Fruit fly (Drosophila melanogaster): ENCODE measurements around the gene kis.

DNA sequence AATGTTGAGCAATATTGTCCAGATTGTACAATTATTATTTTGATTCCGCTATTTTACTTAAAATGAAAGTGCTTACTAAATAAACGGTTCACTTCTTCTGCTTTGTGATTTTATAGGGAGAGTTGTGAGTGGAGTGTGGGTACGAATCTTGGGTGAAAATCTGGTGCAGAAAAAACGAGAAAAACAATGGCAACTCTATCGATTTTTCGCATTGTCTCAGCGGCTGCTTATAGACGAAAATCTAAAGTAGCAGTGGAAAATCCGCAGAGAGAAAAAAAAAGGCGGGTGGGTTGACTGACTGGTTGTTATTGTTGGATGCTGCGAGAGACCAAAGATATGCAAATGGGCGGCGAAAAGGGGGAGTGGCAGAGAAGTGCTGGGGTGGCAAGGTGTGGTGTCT is 7.5 kb downstream of the kis start:
- TF ChIP-seq CG8301 (tag; optimal IDR thresholded peaks at IDR 0.05) (no peak), CG12605 (GFP tag; IDR thresholded peaks at IDR 0.05) (no peak), CG14655 (GFP tag; optimal IDR thresholded peaks at IDR 0.05) (no peak), Pif1B (GFP tag; optimal IDR thresholded peaks at IDR 0.05) (no peak), CG9948 (tag; optimal IDR thresholded peaks at IDR 0.05) (no peak), rn (GFP tag; IDR thresholded peaks at IDR 0.05) (no peak)

Data from whole organism, pupa.